Fruit fly (Drosophila melanogaster): Measurements from ENCODE around the gene CG3568.

Gene CG3568

DNA sequence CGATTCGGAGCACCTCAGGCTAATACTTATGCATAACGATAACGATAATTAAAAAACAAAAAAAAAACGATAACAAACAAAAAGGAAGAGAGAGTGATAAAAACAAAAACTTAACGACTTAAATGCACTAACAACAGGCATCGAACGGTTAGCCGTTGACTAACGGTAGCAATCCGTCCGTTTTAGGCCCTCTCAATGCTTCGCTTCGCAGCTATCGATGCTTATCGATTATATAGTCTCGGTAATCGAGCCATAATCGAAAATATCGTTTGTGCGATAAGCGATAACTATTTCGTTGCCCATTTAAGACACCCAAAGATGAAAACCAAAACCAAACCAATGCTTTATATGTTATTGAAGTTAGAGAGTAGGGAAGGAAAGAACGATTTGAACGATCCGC is 8.4 kb upstream of the CG3568 start (continued):
- TF ChIP-seq gcm2 (GFP tag; optimal IDR thresholded peaks at IDR 0.05) (no peak), wdn (GFP tag; IDR thresholded peaks at IDR 0.05) (no peak), Trl (optimal IDR thresholded peaks at IDR 0.05) (no peak), Trl (GFP tag; optimal IDR thresholded peaks at IDR 0.05) (no peak), Gsc (GFP tag; IDR thresholded peaks at IDR 0.05) (no peak), CG7786 (GFP tag; optimal IDR thresholded peaks at IDR 0.05) (no peak), Bteb2 (GFP tag; optimal IDR thresholded peaks at IDR 0.05) (no peak), CG10321 (GFP tag; IDR thresholded peaks at IDR 0.05) (no peak), pb (GFP tag; optimal IDR thresholded peaks at IDR 0.05) (no peak), hth (optimal IDR thresholded peaks at IDR 0.05) (no peak), CG3407 (GFP tag; optimal IDR thresholded peaks at IDR 0.05) (no peak), GATAe (GFP tag; conservative IDR thresholded peaks at IDR 0.05) (no peak), toy (GFP tag; IDR thresholded peaks at IDR 0.05) (no peak), CG10209 (GFP tag; optimal IDR thresholded peaks at IDR 0.05) (no peak), CG12155 (GFP tag; optimal IDR thresholded peaks at IDR 0.05) (no peak), CG5180 (GFP tag; optimal IDR thresholded peaks at IDR 0.05) (no peak), dm (GFP tag; optimal IDR thresholded peaks at IDR 0.05) (no peak), kni (GFP tag; optimal IDR thresholded peaks at IDR 0.05) (no peak), NC2α (GFP tag; optimal IDR thresholded peaks at IDR 0.05) (no peak), Xbp1 (GFP tag; optimal IDR thresholded peaks at IDR 0.05) (no peak), Awh (GFP tag; IDR thresholded peaks at IDR 0.05) (no peak), CG16863 (GFP tag; optimal IDR thresholded peaks at IDR 0.05) (no peak), cwo (GFP tag; optimal IDR thresholded peaks at IDR 0.05) (no peak), sens-2 (GFP tag; IDR thresholded peaks at IDR 0.05) (no peak), gce (GFP tag; IDR thresholded peaks at IDR 0.05) (no peak), tgo (GFP tag; IDR thresholded peaks at IDR 0.05) (no peak), otp (GFP tag; IDR thresholded peaks at IDR 0.05) (no peak), Sox102F (GFP tag; optimal IDR thresholded peaks at IDR 0.05) (no peak), CG10979 (tag; optimal IDR thresholded peaks at IDR 0.05) (no peak), CG16815 (GFP tag; optimal IDR thresholded peaks at IDR 0.05) (no peak), jing (GFP tag; optimal IDR thresholded peaks at IDR 0.05) (no peak), bab2 (GFP tag; optimal IDR thresholded peaks at IDR 0.05) (no peak), CG6272 (GFP tag; IDR thresholded peaks at IDR 0.05) (no peak), CG31224 (GFP tag; IDR thresholded peaks at IDR 0.05) (no peak), tna (GFP tag; IDR thresholded peaks at IDR 0.05; ENCODE audit: partially characterized antibody) (peak; percentile 81), gcm (GFP tag; optimal IDR thresholded peaks at IDR 0.05) (no peak), CG34422 (GFP tag; IDR thresholded peaks at IDR 0.05) (no peak), CG14710 (tag; optimal IDR thresholded peaks at IDR 0.05) (no peak), jumu (GFP tag; optimal IDR thresholded peaks at IDR 0.05) (no peak), H15 (GFP tag; IDR thresholded peaks at IDR 0.05) (no peak), CG9437 (GFP tag; optimal IDR thresholded peaks at IDR 0.05) (no peak), odd (GFP tag; optimal IDR thresholded peaks at IDR 0.05) (no peak), so (GFP tag; IDR thresholded peaks at IDR 0.05) (no peak), Oaz (GFP tag; IDR thresholded peaks at IDR 0.05) (no peak), rib (GFP tag; IDR thresholded peaks at IDR 0.05) (no peak), CG12219 (GFP tag; optimal IDR thresholded peaks at IDR 0.05) (no peak), sna (GFP tag; IDR thresholded peaks at IDR 0.05; ENCODE audit: partially characterized antibody) (peak; percentile 39; the same call in 1 of the 2 replicates), cas (GFP tag; IDR thresholded peaks at IDR 0.05) (no peak), zf30C (GFP tag; optimal IDR thresholded peaks at IDR 0.05) (no peak), CG12769 (tag; optimal IDR thresholded peaks at IDR 0.05) (no peak), Ssrp (tag; optimal IDR thresholded peaks at IDR 0.05) (no peak), eve (GFP tag; optimal IDR thresholded peaks at IDR 0.05) (no peak), CG11723 (GFP tag; optimal IDR thresholded peaks at IDR 0.05) (no peak), CG2199 (GFP tag; IDR thresholded peaks at IDR 0.05) (no peak)
